Worm (Caenorhabditis elegans) whole organism, late embryonic: ENCODE data around the gene gst-4.

ENCODE experiments used
- F13H6.1 ChIP-seq: sonication (generic microtip); optimal IDR thresholded peaks from 2 replicates; lab custom pipeline; 2016; ENCODE audit warnings: missing genetic modification characterization, missing compliant biosample characterization
- T23F11.4 ChIP-seq: fragments of 200-800 bp; sonication (Bioruptor generic); optimal IDR thresholded peaks from 2 replicates; lab custom pipeline; 2018; ENCODE audit warnings: mild to moderate bottlenecking, missing genetic modification characterization, missing compliant biosample characterization
- ama-1 ChIP-seq: fragments of 150-350 bp; optimal IDR thresholded peaks from 2 replicates; lab custom pipeline; 2014
- dve-1 ChIP-seq: sonication (generic microtip); optimal IDR thresholded peaks from 2 replicates; lab custom pipeline; 2017; ENCODE audit warnings: antibody characterized with exemption, mild to moderate bottlenecking, missing genetic modification characterization, missing compliant biosample characterization
- fax-1 ChIP-seq: sonication (generic microtip); optimal IDR thresholded peaks from 2 replicates; lab custom pipeline; 2016; ENCODE audit warnings: missing genotype, missing genetic modification characterization, missing compliant biosample characterization
- gmeb-2 ChIP-seq: sonication (generic microtip); optimal IDR thresholded peaks from 2 replicates; lab custom pipeline; 2016; ENCODE audit warnings: missing genetic modification characterization, inconsistent platforms, missing compliant biosample characterization
- hlh-8 ChIP-seq: sonication (generic microtip); optimal IDR thresholded peaks from 2 replicates; lab custom pipeline; 2016; ENCODE audit warnings: missing genotype, missing genetic modification characterization, missing compliant biosample characterization
- sox-4 ChIP-seq: sonication (generic microtip); optimal IDR thresholded peaks from 2 replicates; lab custom pipeline; 2017; ENCODE audit warnings: mild to moderate bottlenecking, missing genetic modification characterization, inconsistent platforms, missing compliant biosample characterization
- tbx-2 ChIP-seq: sonication (generic microtip); optimal IDR thresholded peaks from 2 replicates; lab custom pipeline; 2016; ENCODE audit warnings: missing genetic modification characterization, missing compliant biosample characterization

ce11 chrIV:10188505-10188904 is 46.5 kb downstream of the gst-4 start:
- TF ChIP-seq fax-1 (tag; lab: Kevin White, UChicago) (no peak), sox-4 (tag; lab: Kevin White, UChicago) (no peak), ama-1 (lab: Kevin White, UChicago) (no peak), hlh-8 (tag; lab: Kevin White, UChicago) (no peak), dve-1 (tag; lab: Kevin White, UChicago) (no peak), gmeb-2 (tag; lab: Kevin White, UChicago) (no peak), T23F11.4 (GFP tag; lab: Kevin White, UChicago) (no peak), F13H6.1 (tag; lab: Kevin White, UChicago) (no peak), tbx-2 (tag; lab: Kevin White, UChicago) (no peak)
